Fruit fly (Drosophila melanogaster) whole organism, embryonic: ENCODE results near the gene CG14104.
A peak's percentile ranks its signal among the peaks of the same experiment; 100 is the strongest.

Experiments
- CG10565 ChIP-seq: fragments of 200-800 bp; sonication (Bioruptor generic); optimal IDR thresholded peaks from 3 replicates; lab custom pipeline; 2016; ENCODE audit warnings: missing biosample characterization, mild to moderate bottlenecking, missing genetic modification characterization
- CG11247 ChIP-seq: fragments of 200-800 bp; sonication (Bioruptor generic); IDR thresholded peaks from 2 replicates; pipeline ENCODE4 v1.3.6; 2022; ENCODE audit warnings: missing biosample characterization, missing genetic modification characterization
- CG1233 ChIP-seq: fragments of 200-800 bp; sonication (Bioruptor generic); optimal IDR thresholded peaks from 4 replicates; lab custom pipeline; 2018; ENCODE audit warnings: missing biosample characterization, mild to moderate bottlenecking, missing genetic modification characterization
- CG12769 ChIP-seq: fragments of 200-800 bp; sonication (Bioruptor generic); optimal IDR thresholded peaks from 2 replicates; lab custom pipeline; 2019; ENCODE audit warnings: missing biosample characterization, mild to moderate bottlenecking, missing genetic modification characterization, moderate library complexity
- CG13123 ChIP-seq: fragments of 200-800 bp; sonication (Bioruptor generic); optimal IDR thresholded peaks from 2 replicates; lab custom pipeline; 2016; ENCODE audit warnings: missing biosample characterization, missing genetic modification characterization
- CG13894 ChIP-seq: fragments of 200-800 bp; sonication (Bioruptor generic); optimal IDR thresholded peaks from 3 replicates; lab custom pipeline; 2018; ENCODE audit warnings: missing biosample characterization, mild to moderate bottlenecking, missing genetic modification characterization, moderate library complexity
- CG14050 ChIP-seq: fragments of 200-800 bp; sonication (Bioruptor generic); IDR thresholded peaks from 3 replicates; pipeline ENCODE4 v1.3.6; 2022; ENCODE audit warnings: missing biosample characterization, missing genetic modification characterization
- CG15514 ChIP-seq: fragments of 200-800 bp; sonication (Bioruptor generic); optimal IDR thresholded peaks from 3 replicates; lab custom pipeline; 2017; ENCODE audit warnings: missing biosample characterization, missing genetic modification characterization, mild to moderate bottlenecking, moderate library complexity, missing genetic modification reagents
- CG17912 ChIP-seq: fragments of 200-800 bp; sonication (Bioruptor generic); optimal IDR thresholded peaks from 2 replicates; lab custom pipeline; 2018; ENCODE audit warnings: missing biosample characterization, mild to moderate bottlenecking, missing genetic modification characterization
- CG1792 ChIP-seq: fragments of 200-800 bp; sonication (Bioruptor generic); optimal IDR thresholded peaks from 2 replicates; lab custom pipeline; 2016; ENCODE audit warnings: missing biosample characterization, missing genetic modification characterization
- CG34376 ChIP-seq: fragments of 200-800 bp; sonication (Bioruptor generic); optimal IDR thresholded peaks from 2 replicates; lab custom pipeline; 2018; ENCODE audit warnings: missing biosample characterization, mild to moderate bottlenecking, missing genetic modification characterization
- CG6689 ChIP-seq: fragments of 200-800 bp; sonication (Bioruptor generic); IDR thresholded peaks from 2 replicates; pipeline ENCODE4 v1.3.6; 2022; ENCODE audit warnings: missing biosample characterization, missing genetic modification characterization
- CG6791 ChIP-seq: fragments of 200-800 bp; sonication (Bioruptor generic); IDR thresholded peaks from 3 replicates; pipeline ENCODE4 v1.3.6; 2022; ENCODE audit warnings: missing biosample characterization, missing genetic modification characterization; ENCODE audit not compliant: partially characterized antibody
- CG6813 ChIP-seq: fragments of 200-800 bp; sonication (Bioruptor generic); optimal IDR thresholded peaks from 2 replicates; lab custom pipeline; 2017; ENCODE audit warnings: missing biosample characterization, missing genetic modification characterization, mild to moderate bottlenecking, moderate library complexity, missing genetic modification reagents
- CG8290 ChIP-seq, 3 experiments: fragments of 200-800 bp; sonication (Bioruptor generic); optimal IDR thresholded peaks; 2 replicates each; lab custom pipeline; 2016 to 2019; ENCODE audit warnings: missing biosample characterization in 3 of 3, missing genetic modification characterization in 3 of 3, mild to moderate bottlenecking in 2 of 3, moderate library complexity in 1 of 3
- CG8359 ChIP-seq: fragments of 200-800 bp; sonication (Bioruptor generic); optimal IDR thresholded peaks from 2 replicates; lab custom pipeline; 2017; ENCODE audit warnings: missing biosample characterization, mild to moderate bottlenecking, missing genetic modification characterization, borderline replicate concordance
- Dbx ChIP-seq: fragments of 200-800 bp; sonication (Bioruptor generic); IDR thresholded peaks from 3 replicates; pipeline ENCODE4 v1.3.6; 2022; ENCODE audit warnings: missing biosample characterization, missing genetic modification characterization
- Deaf1 ChIP-seq: fragments of 200-800 bp; optimal IDR thresholded peaks from 3 replicates; lab custom pipeline; 2019; ENCODE audit warnings: missing biosample characterization, mild to moderate bottlenecking, missing genetic modification characterization, moderate library complexity
- Doc3 ChIP-seq: fragments of 200-800 bp; sonication (Bioruptor generic); IDR thresholded peaks from 3 replicates; pipeline ENCODE4 v1.3.6; 2022; ENCODE audit warnings: missing biosample characterization, missing genetic modification characterization; ENCODE audit not compliant: partially characterized antibody
- GATAe ChIP-seq: fragments of 200-800 bp; sonication (Bioruptor generic); conservative IDR thresholded peaks from 2 replicates; pipeline ENCODE4 v1.3.6; 2022; ENCODE audit warnings: missing biosample characterization, missing genetic modification characterization
- Med ChIP-seq: fragments of 200-800 bp; sonication (Bioruptor generic); peaks from one replicate; lab custom pipeline; 2016; ENCODE audit warnings: missing biosample characterization, missing genetic modification characterization, mild to moderate bottlenecking, inconsistent platforms, moderate library complexity
- Mes4 ChIP-seq: fragments of 200-800 bp; sonication (Bioruptor generic); optimal IDR thresholded peaks from 2 replicates; lab custom pipeline; 2016; ENCODE audit warnings: missing biosample characterization, missing genetic modification characterization
- NC2β ChIP-seq: fragments of 200-800 bp; sonication (Bioruptor generic); optimal IDR thresholded peaks from 2 replicates; lab custom pipeline; 2016; ENCODE audit warnings: missing biosample characterization, missing genetic modification characterization
- Nf-YB ChIP-seq: fragments of 200-800 bp; sonication (Bioruptor generic); optimal IDR thresholded peaks from 3 replicates; lab custom pipeline; 2019; ENCODE audit warnings: missing biosample characterization, mild to moderate bottlenecking, missing genetic modification characterization, moderate library complexity
- Rfx ChIP-seq: fragments of 200-800 bp; sonication (Bioruptor generic); IDR thresholded peaks from 2 replicates; pipeline ENCODE4 v1.3.6; 2022; ENCODE audit warnings: missing biosample characterization, missing genetic modification characterization
- Sin3A ChIP-seq: fragments of >200 bp; optimal IDR thresholded peaks from 2 replicates; lab custom pipeline; 2018
- Sox102F ChIP-seq: fragments of 200-800 bp; sonication (Bioruptor generic); optimal IDR thresholded peaks from 2 replicates; lab custom pipeline; 2018; ENCODE audit warnings: missing biosample characterization, mild to moderate bottlenecking, missing genetic modification characterization, moderate library complexity
- Spps ChIP-seq: fragments of 200-800 bp; sonication (Bioruptor generic); optimal IDR thresholded peaks from 2 replicates; lab custom pipeline; 2018; ENCODE audit warnings: missing biosample characterization, mild to moderate bottlenecking, missing genetic modification characterization
- Sry-δ ChIP-seq: fragments of 200-800 bp; sonication (Bioruptor generic); optimal IDR thresholded peaks from 2 replicates; lab custom pipeline; 2016; ENCODE audit warnings: missing biosample characterization, missing genetic modification characterization
- Trl ChIP-seq, 3 experiments: fragments of >200 bp in 2 of 3; fragments of 200-800 bp in 1 of 3; sonication (Bioruptor generic) in 1 of 3; optimal IDR thresholded peaks; 2 replicates in 1 of 3; 3 replicates in 2 of 3; lab custom pipeline; 2016 to 2017; ENCODE audit warnings: missing biosample characterization in 1 of 3, missing genetic modification characterization in 1 of 3
- YL-1 ChIP-seq: fragments of 200-800 bp; sonication (Bioruptor generic); optimal IDR thresholded peaks from 3 replicates; lab custom pipeline; 2017; ENCODE audit warnings: missing biosample characterization, mild to moderate bottlenecking, missing genetic modification characterization
- ab ChIP-seq: fragments of 200-800 bp; sonication (Bioruptor generic); optimal IDR thresholded peaks from 2 replicates; lab custom pipeline; 2016; ENCODE audit warnings: missing biosample characterization, missing genetic modification characterization
- al ChIP-seq: fragments of 200-800 bp; sonication (Bioruptor generic); IDR thresholded peaks from 2 replicates; pipeline ENCODE4 v1.3.6; 2022; ENCODE audit warnings: missing biosample characterization, missing genetic modification characterization
- cad ChIP-seq: fragments of >200 bp; optimal IDR thresholded peaks from 2 replicates; lab custom pipeline; 2017; ENCODE audit warnings: missing biosample characterization, missing genetic modification characterization
- chn ChIP-seq: fragments of 200-800 bp; sonication (Bioruptor generic); optimal IDR thresholded peaks from 2 replicates; lab custom pipeline; 2016; ENCODE audit warnings: missing biosample characterization, missing genetic modification characterization
- crc ChIP-seq: fragments of 200-800 bp; sonication (Bioruptor generic); optimal IDR thresholded peaks from 2 replicates; lab custom pipeline; 2016; ENCODE audit warnings: missing biosample characterization, missing genetic modification characterization
- en ChIP-seq: fragments of 200-800 bp; sonication (Bioruptor generic); optimal IDR thresholded peaks from 2 replicates; lab custom pipeline; 2016; ENCODE audit warnings: missing biosample characterization, missing genetic modification characterization
- esg ChIP-seq: fragments of 200-800 bp; sonication (Bioruptor generic); conservative IDR thresholded peaks from 2 replicates; pipeline ENCODE4 v1.3.6; 2022; ENCODE audit warnings: missing biosample characterization, missing genetic modification characterization
- gcm ChIP-seq: fragments of 200-800 bp; sonication (Bioruptor generic); optimal IDR thresholded peaks from 2 replicates; lab custom pipeline; 2019; ENCODE audit warnings: missing biosample characterization, mild to moderate bottlenecking, missing genetic modification characterization, moderate library complexity
- grn ChIP-seq: fragments of 200-800 bp; sonication (Bioruptor generic); optimal IDR thresholded peaks from 3 replicates; lab custom pipeline; 2017; ENCODE audit warnings: missing biosample characterization, missing genetic modification characterization
- ham ChIP-seq: fragments of 200-800 bp; sonication (Bioruptor generic); IDR thresholded peaks from 2 replicates; pipeline ENCODE4 v1.3.6; 2022; ENCODE audit warnings: missing biosample characterization, missing genetic modification characterization
- kah ChIP-seq: fragments of 200-800 bp; sonication (Bioruptor generic); optimal IDR thresholded peaks from 2 replicates; lab custom pipeline; 2018; ENCODE audit warnings: missing biosample characterization, mild to moderate bottlenecking, missing genetic modification characterization
- oc ChIP-seq: fragments of 200-800 bp; sonication (Bioruptor generic); optimal IDR thresholded peaks from 2 replicates; lab custom pipeline; 2018; ENCODE audit warnings: missing biosample characterization, mild to moderate bottlenecking, missing genetic modification characterization, moderate library complexity
- org-1 ChIP-seq: fragments of 200-800 bp; sonication (Bioruptor generic); optimal IDR thresholded peaks from 2 replicates; lab custom pipeline; 2017; ENCODE audit warnings: missing biosample characterization, missing genetic modification characterization
- pan ChIP-seq, 4 experiments: fragments of >200 bp in 3 of 4; fragments of 200-800 bp in 1 of 4; sonication (Bioruptor generic) in 1 of 4; optimal IDR thresholded peaks in 3 of 4; IDR thresholded peaks in 1 of 4; 2 replicates each; pipeline versions ENCODE4 v1.3.6 to Lab custom; 2017 to 2022; ENCODE audit warnings: missing biosample characterization in 2 of 4, missing genetic modification characterization in 2 of 4, mixed read lengths in 1 of 4
- pho ChIP-seq: fragments of 200-800 bp; sonication (Bioruptor generic); optimal IDR thresholded peaks from 2 replicates; lab custom pipeline; 2016; ENCODE audit warnings: missing biosample characterization, missing genetic modification characterization
- run ChIP-seq: fragments of 200-800 bp; sonication (Bioruptor generic); optimal IDR thresholded peaks from 3 replicates; lab custom pipeline; 2018; ENCODE audit warnings: missing biosample characterization, mild to moderate bottlenecking, missing genetic modification characterization
- stwl ChIP-seq: fragments of 200-800 bp; sonication (Bioruptor generic); optimal IDR thresholded peaks from 3 replicates; lab custom pipeline; 2018; ENCODE audit warnings: missing biosample characterization, mild to moderate bottlenecking, missing genetic modification characterization, moderate library complexity
- sug ChIP-seq: fragments of 200-800 bp; optimal IDR thresholded peaks from 2 replicates; lab custom pipeline; 2019; ENCODE audit warnings: missing biosample characterization, mild to moderate bottlenecking, missing genetic modification characterization, moderate library complexity
- tup ChIP-seq: fragments of 200-800 bp; sonication (Bioruptor generic); optimal IDR thresholded peaks from 2 replicates; lab custom pipeline; 2016; ENCODE audit warnings: missing biosample characterization, mild to moderate bottlenecking, missing genetic modification characterization, moderate library complexity

CG14104 gene

DNA sequence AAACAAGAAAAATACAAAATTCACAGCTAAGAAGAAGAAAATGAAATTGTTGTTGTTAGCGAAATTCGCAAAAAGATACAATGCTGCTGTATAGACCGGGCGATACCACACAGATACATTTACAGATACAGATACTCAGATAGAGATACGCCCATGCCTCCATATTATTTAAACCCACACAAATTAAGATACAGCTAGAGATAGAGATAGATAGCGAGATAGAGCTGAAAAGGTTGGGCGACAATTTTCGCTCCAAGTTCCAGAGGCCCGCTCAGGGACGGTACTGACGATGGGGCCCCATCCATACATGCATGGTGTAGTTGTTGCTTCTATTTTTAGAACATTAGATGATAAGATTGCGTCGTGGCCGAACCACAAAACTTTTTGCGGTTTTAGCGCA is 19.4 kb downstream of the CG14104 start (continued):
- no peak for TF ChIP-seq Trl (optimal IDR thresholded peaks at IDR 0.05; lab: Kevin White, UChicago)
- TF ChIP-seq Trl (GFP tag; optimal IDR thresholded peaks at IDR 0.05; lab: Kevin White, UChicago), result no peak
- peak; percentile 71 for TF ChIP-seq Med (GFP tag; lab: Kevin White, UChicago)
- TF ChIP-seq CG1792 (GFP tag; lab: Kevin White, UChicago), result no peak
- no peak for TF ChIP-seq ham
- no peak for TF ChIP-seq CG13123 (GFP tag; lab: Kevin White, UChicago)
- TF ChIP-seq GATAe, result no peak; the same call in 1 of the 2 replicates
- TF ChIP-seq gcm (GFP tag; lab: Kevin White, UChicago), result no peak
- no peak for TF ChIP-seq cad
- TF ChIP-seq crc (GFP tag; lab: Kevin White, UChicago), result no peak
- TF ChIP-seq Doc3 (GFP tag; lab: Robert Waterston, UW), result no peak
- no peak for TF ChIP-seq oc (tag; lab: Kevin White, UChicago)
- peak; percentile 84 for TF ChIP-seq grn (GFP tag; lab: Kevin White, UChicago)
- TF ChIP-seq Sox102F, result no peak
- TF ChIP-seq YL-1 (GFP tag; lab: Kevin White, UChicago), result no peak
- no peak for TF ChIP-seq CG1233 (GFP tag; lab: Kevin White, UChicago)
- no peak for TF ChIP-seq kah (GFP tag; lab: Kevin White, UChicago)
- TF ChIP-seq CG6791, result no peak
- TF ChIP-seq CG14050 (GFP tag; lab: Robert Waterston, UW), result no peak
- no peak for TF ChIP-seq pan (optimal IDR thresholded peaks at IDR 0.05; lab: Kevin White, UChicago)
- no peak for TF ChIP-seq pan (GFP tag; optimal IDR thresholded peaks at IDR 0.05 in 1 of 2, IDR thresholded peaks at IDR 0.05 in 1 of 2)
- TF ChIP-seq CG12769 (tag; lab: Kevin White, UChicago), result peak; percentile 18
- TF ChIP-seq pho (GFP tag; lab: Kevin White, UChicago), result no peak
- no peak for TF ChIP-seq stwl (tag; lab: Kevin White, UChicago)
- no peak for TF ChIP-seq CG11247 (GFP tag; lab: Robert Waterston, UW)
- peak; percentile 11; the same call in 1 of the 2 replicates for TF ChIP-seq Rfx (GFP tag; lab: Robert Waterston, UW)
- TF ChIP-seq CG8290 (GFP tag; optimal IDR thresholded peaks at IDR 0.05; lab: Kevin White, UChicago), result no peak
- no peak for TF ChIP-seq CG8290 (tag; optimal IDR thresholded peaks at IDR 0.05; lab: Kevin White, UChicago)
- no peak for TF ChIP-seq NC2β (GFP tag; lab: Kevin White, UChicago)
- no peak for TF ChIP-seq Sin3A (lab: Kevin White, UChicago)
- no peak for TF ChIP-seq CG8359 (GFP tag; lab: Kevin White, UChicago)
- peak; percentile 21 for TF ChIP-seq CG34376
- no peak for TF ChIP-seq esg (GFP tag; lab: Robert Waterston, UW)
- TF ChIP-seq sug (tag; lab: Kevin White, UChicago), result peak; percentile 70
- no peak for TF ChIP-seq CG10565 (GFP tag; lab: Kevin White, UChicago)
- TF ChIP-seq Deaf1 (tag; lab: Kevin White, UChicago), result no peak
- TF ChIP-seq org-1 (GFP tag; lab: Kevin White, UChicago), result no peak
- TF ChIP-seq run, result no peak
- no peak for TF ChIP-seq chn
- no peak for TF ChIP-seq Spps
- TF ChIP-seq CG17912 (GFP tag; lab: Kevin White, UChicago), result no peak
- TF ChIP-seq CG15514, result no peak
- TF ChIP-seq en (GFP tag; lab: Kevin White, UChicago), result no peak
- no peak for TF ChIP-seq Mes4 (GFP tag; lab: Kevin White, UChicago)
- TF ChIP-seq CG6813, result no peak
- no peak for TF ChIP-seq Dbx
- TF ChIP-seq CG6689 (GFP tag; lab: Robert Waterston, UW), result no peak
- TF ChIP-seq al (GFP tag; lab: Robert Waterston, UW), result no peak
- peak; percentile 68 for TF ChIP-seq CG13894 (tag; lab: Kevin White, UChicago)
- no peak for TF ChIP-seq ab
- no peak for TF ChIP-seq tup (GFP tag; lab: Kevin White, UChicago)
- no peak for TF ChIP-seq Nf-YB (GFP tag; lab: Kevin White, UChicago)
- no peak for TF ChIP-seq Sry-δ
